Fruit fly (Drosophila melanogaster): ENCODE measurements around the gene CG15282.

CG15282 gene

DNA sequence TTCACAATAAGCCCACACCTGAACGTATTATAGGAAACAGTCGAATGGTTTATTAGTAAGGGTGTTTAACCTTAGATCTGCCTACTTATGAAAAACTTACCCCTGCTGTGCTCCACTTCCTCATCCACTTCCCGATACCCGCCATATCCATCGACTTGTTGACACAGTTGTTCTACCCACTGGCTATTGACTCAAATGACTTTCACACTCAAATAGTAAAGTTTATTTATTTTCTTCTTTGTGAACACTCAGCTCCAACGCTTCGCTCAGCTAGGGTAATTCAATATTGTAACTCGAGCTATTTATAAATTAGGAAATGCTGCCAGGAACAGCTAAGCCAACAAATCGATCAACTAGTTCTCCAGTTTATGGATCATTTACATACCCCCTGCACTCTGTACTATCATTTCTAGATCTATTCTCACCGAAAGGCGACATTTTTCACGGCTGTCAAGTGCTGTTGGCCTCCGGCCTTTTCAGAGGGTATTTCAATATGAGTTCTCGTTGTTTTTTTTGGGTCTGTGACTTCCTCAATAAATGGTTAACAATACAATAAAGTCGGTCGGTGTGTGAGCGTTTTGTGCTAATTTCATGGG, 26.5 kb upstream of the CG15282 start:
- TF ChIP-seq GATAd (GFP tag; optimal IDR thresholded peaks at IDR 0.05) (peak; percentile 97), Hr83 (GFP tag; optimal IDR thresholded peaks at IDR 0.05; ENCODE audit: poor library complexity, severe bottlenecking) (peak; percentile 100), Abd-B (GFP tag; optimal IDR thresholded peaks at IDR 0.05) (no peak), Dfd (GFP tag; optimal IDR thresholded peaks at IDR 0.05) (no peak), CG32264 (GFP tag; optimal IDR thresholded peaks at IDR 0.05) (peak; percentile 93), dmrt93B (GFP tag; optimal IDR thresholded peaks at IDR 0.05) (peak; percentile 41), br (GFP tag; optimal IDR thresholded peaks at IDR 0.05) (peak; percentile 83), pan (optimal IDR thresholded peaks at IDR 0.05) (no peak), N (GFP tag; optimal IDR thresholded peaks at IDR 0.05) (no peak), foxo (GFP tag; optimal IDR thresholded peaks at IDR 0.05) (peak; percentile 91 to 92), Hr78 (GFP tag; optimal IDR thresholded peaks at IDR 0.05) (no peak), dl (GFP tag; optimal IDR thresholded peaks at IDR 0.05; ENCODE audit: insufficient read depth in 1 of 2, partially characterized antibody in 2 of 2) (no peak), CG9705 (GFP tag; optimal IDR thresholded peaks at IDR 0.05) (peak; percentile 53), CrebA (GFP tag; optimal IDR thresholded peaks at IDR 0.05; ENCODE audit: borderline replicate concordance) (no peak), sage (GFP tag; optimal IDR thresholded peaks at IDR 0.05) (peak; percentile 87), Sp1 (GFP tag; optimal IDR thresholded peaks at IDR 0.05) (peak; percentile 30), Rel (GFP tag; optimal IDR thresholded peaks at IDR 0.05) (peak; percentile 29), Rel (tag; optimal IDR thresholded peaks at IDR 0.05) (no peak), jim (GFP tag; optimal IDR thresholded peaks at IDR 0.05) (peak; percentile 100), h (GFP tag; optimal IDR thresholded peaks at IDR 0.05) (peak; percentile 96), Mio (GFP tag; optimal IDR thresholded peaks at IDR 0.05) (peak; percentile 77), rgr (GFP tag; optimal IDR thresholded peaks at IDR 0.05) (peak; percentile 97), ey (GFP tag; optimal IDR thresholded peaks at IDR 0.05) (peak; percentile 78), woc (GFP tag; optimal IDR thresholded peaks at IDR 0.05) (peak; percentile 62), OdsH (GFP tag; optimal IDR thresholded peaks at IDR 0.05) (peak; percentile 96), dsf (GFP tag; optimal IDR thresholded peaks at IDR 0.05; ENCODE audit: borderline replicate concordance) (peak; percentile 74), psq (GFP tag; optimal IDR thresholded peaks at IDR 0.05) (peak; percentile 83), Vsx2 (GFP tag; optimal IDR thresholded peaks at IDR 0.05; ENCODE audit: partially characterized antibody) (no peak), fru (GFP tag; optimal IDR thresholded peaks at IDR 0.05) (peak; percentile 86), lola (GFP tag; optimal IDR thresholded peaks at IDR 0.05) (no peak), Jra (GFP tag; optimal IDR thresholded peaks at IDR 0.05) (peak; percentile 96), HLH106 (tag; optimal IDR thresholded peaks at IDR 0.05) (peak; percentile 56), brk (GFP tag; optimal IDR thresholded peaks at IDR 0.05) (peak; percentile 97), sv (GFP tag; optimal IDR thresholded peaks at IDR 0.05) (peak; percentile 83), Dif (GFP tag; optimal IDR thresholded peaks at IDR 0.05; ENCODE audit: partially characterized antibody) (no peak), Myc (optimal IDR thresholded peaks at IDR 0.05) (no peak), usp (GFP tag; optimal IDR thresholded peaks at IDR 0.05) (no peak), tai (GFP tag; optimal IDR thresholded peaks at IDR 0.05) (peak; percentile 98), Hnf4 (GFP tag; optimal IDR thresholded peaks at IDR 0.05) (peak; percentile 98)

DNA sequence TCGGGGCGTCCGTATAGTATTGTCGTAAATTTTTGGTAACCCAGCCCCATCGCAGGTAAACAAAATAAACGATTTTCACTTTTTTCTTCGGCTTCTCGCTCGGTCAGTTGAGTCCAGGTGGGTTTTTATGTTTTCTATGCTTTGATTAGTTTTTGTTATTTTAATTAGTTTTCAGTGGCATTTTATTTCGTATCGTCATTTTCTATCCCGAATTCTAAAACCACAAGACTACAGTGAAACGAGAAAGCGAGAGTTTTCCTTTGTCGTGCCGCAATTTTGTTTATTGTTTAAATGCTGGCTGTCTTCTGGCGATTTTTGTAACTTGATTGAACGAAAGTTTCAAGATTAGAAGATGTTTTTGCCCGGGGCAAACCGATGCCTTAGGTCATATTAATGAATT, 24.9 kb upstream of the CG15282 start:
- TF ChIP-seq Dif (GFP tag; optimal IDR thresholded peaks at IDR 0.05; ENCODE audit: partially characterized antibody) (no peak), Hr83 (GFP tag; optimal IDR thresholded peaks at IDR 0.05; ENCODE audit: poor library complexity, severe bottlenecking) (no peak), brk (GFP tag; optimal IDR thresholded peaks at IDR 0.05) (no peak)

dm6 chr2L:14688274-14688840, 23.9 kb upstream of the CG15282 start:
- TF ChIP-seq psq (GFP tag; optimal IDR thresholded peaks at IDR 0.05), result no peak
- TF ChIP-seq Sp1 (GFP tag; optimal IDR thresholded peaks at IDR 0.05), result no peak
- no peak for TF ChIP-seq pan (optimal IDR thresholded peaks at IDR 0.05)

Measured in whole organism, wandering third instar larva.